Worm (Caenorhabditis elegans) whole organism, L3 larva: ENCODE data around the gene R05H5.4.
"Not testable (repeated sequence)": the region's sequence is repeated elsewhere in the genome, so short reads cannot be mapped to it uniquely, and the experiment has no call there.

Experiments used
- R02D3.7 ChIP-seq: fragments of 150-350 bp; optimal IDR thresholded peaks from 2 replicates; lab custom pipeline; 2014; ENCODE audit warnings: missing biosample characterization, missing genetic modification characterization
- ZK546.5 ChIP-seq: sonication (generic microtip); optimal IDR thresholded peaks from 2 replicates; lab custom pipeline; 2017; ENCODE audit warnings: missing biosample characterization, missing genetic modification characterization
- aly-2 ChIP-seq: fragments of 150-350 bp; optimal IDR thresholded peaks from 2 replicates; lab custom pipeline; 2014; ENCODE audit warnings: missing biosample characterization, missing genetic modification characterization
- ama-1 ChIP-seq: fragments of 150-350 bp; optimal IDR thresholded peaks from 2 replicates; lab custom pipeline; 2018
- ceh-28 ChIP-seq: fragments of 150-350 bp; optimal IDR thresholded peaks from 2 replicates; lab custom pipeline; 2014; ENCODE audit warnings: missing biosample characterization, missing genetic modification reagents, missing genetic modification characterization
- ceh-82 ChIP-seq: fragments of 150-350 bp; optimal IDR thresholded peaks from 2 replicates; lab custom pipeline; 2014; ENCODE audit warnings: missing biosample characterization, missing genetic modification characterization
- ceh-9 ChIP-seq: sonication (generic microtip); optimal IDR thresholded peaks from 2 replicates; lab custom pipeline; 2018; ENCODE audit warnings: missing biosample characterization, missing genetic modification characterization
- daf-12 ChIP-seq: fragments of 150-350 bp; optimal IDR thresholded peaks from 2 replicates; lab custom pipeline; 2014; ENCODE audit warnings: missing biosample characterization, missing genetic modification reagents, missing genetic modification characterization
- egl-27 ChIP-seq: sonication (generic microtip); optimal IDR thresholded peaks from 4 replicates; lab custom pipeline; 2017; ENCODE audit warnings: missing biosample characterization, missing genetic modification reagents, missing genetic modification characterization
- egl-5 ChIP-seq: fragments of 150-350 bp; optimal IDR thresholded peaks from 2 replicates; lab custom pipeline; 2017; ENCODE audit warnings: missing biosample characterization, missing genetic modification reagents, missing genetic modification characterization, inconsistent platforms
- elt-1 ChIP-seq: fragments of 150-350 bp; optimal IDR thresholded peaks from 2 replicates; lab custom pipeline; 2014; ENCODE audit warnings: missing biosample characterization, missing genetic modification characterization
- elt-2 ChIP-seq: sonication (generic microtip); optimal IDR thresholded peaks from 2 replicates; lab custom pipeline; 2016; ENCODE audit warnings: missing genetic modification reagents, mild to moderate bottlenecking, missing genetic modification characterization, missing compliant biosample characterization
- elt-3 ChIP-seq, 3 experiments: fragments of 150-350 bp in 1 of 3; sonication (generic microtip) in 2 of 3; optimal IDR thresholded peaks; 2 replicates in 2 of 3; 4 replicates in 1 of 3; lab custom pipeline; 2014 to 2017; ENCODE audit warnings: missing biosample characterization in 3 of 3, missing genetic modification characterization in 3 of 3
- eor-1 ChIP-seq, 2 experiments: fragments of 150-350 bp; optimal IDR thresholded peaks; 2 replicates each; lab custom pipeline; 2014 to 2018; ENCODE audit warnings: missing biosample characterization in 2 of 2, missing genetic modification characterization in 2 of 2
- fkh-10 ChIP-seq: sonication (generic microtip); optimal IDR thresholded peaks from 2 replicates; lab custom pipeline; 2017; ENCODE audit warnings: missing biosample characterization, missing genetic modification reagents, missing genetic modification characterization
- hmg-11 ChIP-seq: sonication (generic microtip); optimal IDR thresholded peaks from 2 replicates; lab custom pipeline; 2016; ENCODE audit warnings: missing genetic modification characterization, missing compliant biosample characterization
- jun-1 ChIP-seq: fragments of 150-350 bp; optimal IDR thresholded peaks from 2 replicates; lab custom pipeline; 2014; ENCODE audit warnings: missing biosample characterization, missing genetic modification reagents, missing genetic modification characterization
- lin-39 ChIP-seq: fragments of 150-350 bp; optimal IDR thresholded peaks from 2 replicates; lab custom pipeline; 2018; ENCODE audit warnings: missing biosample characterization, missing genetic modification reagents, missing genetic modification characterization
- mml-1 ChIP-seq: fragments of 150-350 bp; sonication (generic microtip); optimal IDR thresholded peaks from 3 replicates; lab custom pipeline; 2014; ENCODE audit warnings: missing biosample characterization, missing genetic modification characterization
- nfya-1 ChIP-seq: sonication (generic microtip); optimal IDR thresholded peaks from 2 replicates; lab custom pipeline; 2017; ENCODE audit warnings: missing genetic modification characterization, mild to moderate bottlenecking, missing compliant biosample characterization, antibody characterized with exemption, moderate library complexity; ENCODE audit not compliant: insufficient read depth
- nhr-11 ChIP-seq: fragments of 150-350 bp; optimal IDR thresholded peaks from 2 replicates; lab custom pipeline; 2014; ENCODE audit warnings: missing biosample characterization, missing genetic modification characterization
- nhr-12 ChIP-seq: fragments of 150-350 bp; optimal IDR thresholded peaks from 2 replicates; lab custom pipeline; 2014; ENCODE audit warnings: missing biosample characterization, missing genetic modification characterization
- nhr-23 ChIP-seq: fragments of 150-350 bp; optimal IDR thresholded peaks from 2 replicates; lab custom pipeline; 2014; ENCODE audit warnings: missing biosample characterization, missing genetic modification reagents, missing genetic modification characterization
- nhr-237 ChIP-seq: fragments of 150-350 bp; optimal IDR thresholded peaks from 2 replicates; lab custom pipeline; 2014; ENCODE audit warnings: missing biosample characterization, missing genetic modification characterization
- nhr-25 ChIP-seq: sonication (generic microtip); optimal IDR thresholded peaks from 2 replicates; lab custom pipeline; 2017; ENCODE audit warnings: missing biosample characterization, missing genetic modification characterization
- nhr-28 ChIP-seq: fragments of 150-350 bp; optimal IDR thresholded peaks from 2 replicates; lab custom pipeline; 2014; ENCODE audit warnings: missing biosample characterization, missing genetic modification characterization
- nhr-43 ChIP-seq: sonication (generic microtip); optimal IDR thresholded peaks from 2 replicates; lab custom pipeline; 2016; ENCODE audit warnings: mild to moderate bottlenecking, missing genetic modification characterization, missing compliant biosample characterization; ENCODE audit not compliant: poor library complexity, severe bottlenecking
- nhr-67 ChIP-seq: fragments of 150-350 bp; optimal IDR thresholded peaks from 2 replicates; lab custom pipeline; 2014; ENCODE audit warnings: missing biosample characterization, missing genetic modification characterization
- nhr-77 ChIP-seq: fragments of 150-350 bp; optimal IDR thresholded peaks from 2 replicates; lab custom pipeline; 2014; ENCODE audit warnings: missing biosample characterization, missing genetic modification characterization
- pha-4 ChIP-seq: fragments of 150-350 bp; optimal IDR thresholded peaks from 2 replicates; lab custom pipeline; 2014; ENCODE audit warnings: missing biosample characterization, missing genetic modification reagents, missing genetic modification characterization
- pqm-1 ChIP-seq: fragments of 150-350 bp; optimal IDR thresholded peaks from 2 replicates; lab custom pipeline; 2017; ENCODE audit warnings: missing biosample characterization, missing genetic modification characterization, inconsistent platforms
- sea-2 ChIP-seq: fragments of 150-350 bp; sonication (generic microtip); optimal IDR thresholded peaks from 4 replicates; lab custom pipeline; 2014; ENCODE audit warnings: missing biosample characterization, missing genetic modification reagents, missing genetic modification characterization
- skn-1 ChIP-seq: fragments of 150-350 bp; optimal IDR thresholded peaks from 2 replicates; lab custom pipeline; 2014; ENCODE audit warnings: missing biosample characterization, missing genetic modification characterization
- snpc-4 ChIP-seq: fragments of 150-350 bp; optimal IDR thresholded peaks from 2 replicates; lab custom pipeline; 2014; ENCODE audit warnings: missing biosample characterization, missing genetic modification characterization
- tbx-2 ChIP-seq: sonication (generic microtip); optimal IDR thresholded peaks from 2 replicates; lab custom pipeline; 2016; ENCODE audit warnings: mild to moderate bottlenecking, missing genetic modification characterization, missing compliant biosample characterization
- unc-39 ChIP-seq: sonication (generic microtip); optimal IDR thresholded peaks from 4 replicates; lab custom pipeline; 2017; ENCODE audit warnings: missing biosample characterization, missing genetic modification characterization
- unc-62 ChIP-seq: fragments of 150-350 bp; sonication (generic microtip); optimal IDR thresholded peaks from 4 replicates; lab custom pipeline; 2014; ENCODE audit warnings: missing biosample characterization, missing genetic modification reagents, missing genetic modification characterization
- zag-1 ChIP-seq: fragments of 150-350 bp; optimal IDR thresholded peaks from 2 replicates; lab custom pipeline; 2014; ENCODE audit warnings: missing biosample characterization, missing genetic modification characterization
- ztf-4 ChIP-seq: fragments of 150-350 bp; optimal IDR thresholded peaks from 2 replicates; lab custom pipeline; 2014; ENCODE audit warnings: missing biosample characterization, missing genetic modification characterization

The R05H5.4 gene

ce11 chrII:10247594-10248283, 47.9 kb upstream of the R05H5.4 start, which contains the start of gene nrde-2:
TSS of gene nrde-2 (minus strand) at chrII:10247638.
- not testable (repeated sequence) for TF ChIP-seq skn-1; elt-3 (tag; optimal IDR thresholded peaks at IDR 0.05; lab: Kevin White, UChicago); fkh-10 (GFP tag; lab: Kevin White, UChicago)

ce11 chrII:10247154-10247553, 47.3 kb upstream of the R05H5.4 start:
- TF ChIP-seq ceh-82 (tag; lab: Kevin White, UChicago) (no peak), nhr-67 (tag; lab: Kevin White, UChicago) (no peak), ceh-28 (tag; lab: Kevin White, UChicago) (no peak), nfya-1 (tag; lab: Kevin White, UChicago) (no peak), tbx-2 (tag; lab: Kevin White, UChicago) (no peak), nhr-77 (no peak), ZK546.5 (tag; lab: Kevin White, UChicago) (no peak), pha-4 (no peak), unc-62 (GFP tag; lab: Kevin White, UChicago) (no peak), lin-39 (tag; lab: Kevin White, UChicago) (no peak), jun-1 (no peak), sea-2 (GFP tag; lab: Kevin White, UChicago) (no peak), ceh-9 (tag; lab: Kevin White, UChicago) (no peak), mml-1 (tag; lab: Kevin White, UChicago) (no peak), hmg-11 (tag; lab: Kevin White, UChicago) (no peak)
- TF ChIP-seq, all 47 proteins: peak for 0

- TF ChIP-seq snpc-4 (tag; lab: Kevin White, UChicago) = no peak
- TF ChIP-seq tbx-2 (tag; lab: Kevin White, UChicago) = no peak
- TF ChIP-seq nhr-237 (tag; lab: Kevin White, UChicago) = no peak
- TF ChIP-seq ztf-4 = no peak
- TF ChIP-seq unc-62 (GFP tag; lab: Kevin White, UChicago) = no peak
- no peak for TF ChIP-seq nhr-11 (tag; lab: Kevin White, UChicago)
- TF ChIP-seq egl-27 (tag; lab: Kevin White, UChicago) = no peak
- TF ChIP-seq unc-39 = no peak
- TF ChIP-seq nhr-12 (tag; lab: Kevin White, UChicago) = no peak
- no peak for TF ChIP-seq nhr-25 (tag; lab: Kevin White, UChicago)
- no peak for TF ChIP-seq ama-1 (lab: Kevin White, UChicago)
- TF ChIP-seq daf-12 (tag; lab: Kevin White, UChicago) = no peak
- TF ChIP-seq hmg-11 (tag; lab: Kevin White, UChicago) = no peak
- no peak for TF ChIP-seq nhr-43 (tag; lab: Kevin White, UChicago)
- TF ChIP-seq aly-2 (tag; lab: Kevin White, UChicago) = no peak
- no peak for TF ChIP-seq R02D3.7 (tag; lab: Kevin White, UChicago)
These were observed 45.8 kb upstream of the R05H5.4 start for ce11 chrII:10245612-10246011.

- TF ChIP-seq mml-1 (tag; lab: Kevin White, UChicago) (no peak), pha-4 (no peak), ceh-28 (tag; lab: Kevin White, UChicago) (no peak), nhr-77 (no peak), egl-5 (tag; lab: Kevin White, UChicago) (no peak), nhr-25 (tag; lab: Kevin White, UChicago) (no peak), elt-2 (tag; lab: Kevin White, UChicago) (no peak), nhr-28 (tag; lab: Kevin White, UChicago) (no peak), ceh-9 (tag; lab: Kevin White, UChicago) (no peak), ceh-82 (tag; lab: Kevin White, UChicago) (no peak), elt-1 (tag; lab: Kevin White, UChicago) (no peak), nhr-67 (tag; lab: Kevin White, UChicago) (no peak), nhr-12 (tag; lab: Kevin White, UChicago) (no peak), pqm-1 (no peak), eor-1 (tag; optimal IDR thresholded peaks at IDR 0.05; lab: Kevin White, UChicago) (no peak), nhr-23 (tag; lab: Kevin White, UChicago) (no peak), snpc-4 (tag; lab: Kevin White, UChicago) (no peak), zag-1 (tag; lab: Kevin White, UChicago) (no peak), fkh-10 (GFP tag; lab: Kevin White, UChicago) (no peak)
These were observed 42.5 kb upstream of the R05H5.4 start, which contains the start of gene mrps-14 for ce11 chrII:10242294-10242693. TSS of gene mrps-14 (minus strand) at chrII:10242490.
